Worm (Caenorhabditis elegans) whole organism, L3 larva: ENCODE measurements around the gene amt-3.
A peak's percentile ranks its signal among the peaks of the same experiment; 100 is the strongest.

Experiments used
- R02D3.7 ChIP-seq: fragments of 150-350 bp; optimal IDR thresholded peaks from 2 replicates; lab custom pipeline; 2014; ENCODE audit warnings: missing biosample characterization, missing genetic modification characterization
- aly-2 ChIP-seq: fragments of 150-350 bp; optimal IDR thresholded peaks from 2 replicates; lab custom pipeline; 2014; ENCODE audit warnings: missing biosample characterization, missing genetic modification characterization
- ama-1 ChIP-seq: fragments of 150-350 bp; optimal IDR thresholded peaks from 2 replicates; lab custom pipeline; 2018
- ceh-16 ChIP-seq: sonication (generic microtip); optimal IDR thresholded peaks from 2 replicates; lab custom pipeline; 2017; ENCODE audit warnings: missing biosample characterization, missing genetic modification characterization
- ceh-28 ChIP-seq: fragments of 150-350 bp; optimal IDR thresholded peaks from 2 replicates; lab custom pipeline; 2014; ENCODE audit warnings: missing biosample characterization, missing genetic modification reagents, missing genetic modification characterization
- ceh-82 ChIP-seq: fragments of 150-350 bp; optimal IDR thresholded peaks from 2 replicates; lab custom pipeline; 2014; ENCODE audit warnings: missing biosample characterization, missing genetic modification characterization
- ceh-9 ChIP-seq: sonication (generic microtip); optimal IDR thresholded peaks from 2 replicates; lab custom pipeline; 2018; ENCODE audit warnings: missing biosample characterization, missing genetic modification characterization
- daf-12 ChIP-seq: fragments of 150-350 bp; optimal IDR thresholded peaks from 2 replicates; lab custom pipeline; 2014; ENCODE audit warnings: missing biosample characterization, missing genetic modification reagents, missing genetic modification characterization
- egl-5 ChIP-seq: fragments of 150-350 bp; optimal IDR thresholded peaks from 2 replicates; lab custom pipeline; 2017; ENCODE audit warnings: missing biosample characterization, missing genetic modification reagents, missing genetic modification characterization, inconsistent platforms
- elt-1 ChIP-seq: fragments of 150-350 bp; optimal IDR thresholded peaks from 2 replicates; lab custom pipeline; 2014; ENCODE audit warnings: missing biosample characterization, missing genetic modification characterization
- elt-2 ChIP-seq: sonication (generic microtip); optimal IDR thresholded peaks from 2 replicates; lab custom pipeline; 2016; ENCODE audit warnings: missing genetic modification reagents, mild to moderate bottlenecking, missing genetic modification characterization, missing compliant biosample characterization
- elt-3 ChIP-seq, 3 experiments: fragments of 150-350 bp in 1 of 3; sonication (generic microtip) in 2 of 3; optimal IDR thresholded peaks; 2 replicates in 2 of 3; 4 replicates in 1 of 3; lab custom pipeline; 2014 to 2017; ENCODE audit warnings: missing biosample characterization in 3 of 3, missing genetic modification characterization in 3 of 3
- eor-1 ChIP-seq, 2 experiments: fragments of 150-350 bp; optimal IDR thresholded peaks; 2 replicates each; lab custom pipeline; 2014 to 2018; ENCODE audit warnings: missing biosample characterization in 2 of 2, missing genetic modification characterization in 2 of 2
- fos-1 ChIP-seq: fragments of 150-350 bp; optimal IDR thresholded peaks from 2 replicates; lab custom pipeline; 2014; ENCODE audit warnings: missing biosample characterization, missing genetic modification characterization
- hmg-11 ChIP-seq: sonication (generic microtip); optimal IDR thresholded peaks from 2 replicates; lab custom pipeline; 2016; ENCODE audit warnings: missing genetic modification characterization, missing compliant biosample characterization
- lin-15B ChIP-seq: fragments of 150-350 bp; optimal IDR thresholded peaks from 2 replicates; lab custom pipeline; 2014; ENCODE audit warnings: missing biosample characterization, missing genetic modification characterization
- lin-39 ChIP-seq: fragments of 150-350 bp; optimal IDR thresholded peaks from 2 replicates; lab custom pipeline; 2018; ENCODE audit warnings: missing biosample characterization, missing genetic modification reagents, missing genetic modification characterization
- lsy-12 ChIP-seq: sonication (generic microtip); optimal IDR thresholded peaks from 2 replicates; lab custom pipeline; 2016; ENCODE audit warnings: mild to moderate bottlenecking, missing genetic modification characterization, missing compliant biosample characterization
- nfya-1 ChIP-seq: sonication (generic microtip); optimal IDR thresholded peaks from 2 replicates; lab custom pipeline; 2017; ENCODE audit warnings: missing genetic modification characterization, mild to moderate bottlenecking, missing compliant biosample characterization, antibody characterized with exemption, moderate library complexity; ENCODE audit not compliant: insufficient read depth
- nhr-11 ChIP-seq: fragments of 150-350 bp; optimal IDR thresholded peaks from 2 replicates; lab custom pipeline; 2014; ENCODE audit warnings: missing biosample characterization, missing genetic modification characterization
- nhr-12 ChIP-seq: fragments of 150-350 bp; optimal IDR thresholded peaks from 2 replicates; lab custom pipeline; 2014; ENCODE audit warnings: missing biosample characterization, missing genetic modification characterization
- nhr-23 ChIP-seq: fragments of 150-350 bp; optimal IDR thresholded peaks from 2 replicates; lab custom pipeline; 2014; ENCODE audit warnings: missing biosample characterization, missing genetic modification reagents, missing genetic modification characterization
- nhr-25 ChIP-seq: sonication (generic microtip); optimal IDR thresholded peaks from 2 replicates; lab custom pipeline; 2017; ENCODE audit warnings: missing biosample characterization, missing genetic modification characterization
- nhr-28 ChIP-seq: fragments of 150-350 bp; optimal IDR thresholded peaks from 2 replicates; lab custom pipeline; 2014; ENCODE audit warnings: missing biosample characterization, missing genetic modification characterization
- nhr-43 ChIP-seq: sonication (generic microtip); optimal IDR thresholded peaks from 2 replicates; lab custom pipeline; 2016; ENCODE audit warnings: mild to moderate bottlenecking, missing genetic modification characterization, missing compliant biosample characterization; ENCODE audit not compliant: poor library complexity, severe bottlenecking
- nhr-76 ChIP-seq: fragments of 150-350 bp; sonication (generic microtip); optimal IDR thresholded peaks from 5 replicates; lab custom pipeline; 2014; ENCODE audit warnings: missing biosample characterization, missing genetic modification characterization
- pha-4 ChIP-seq: fragments of 150-350 bp; optimal IDR thresholded peaks from 2 replicates; lab custom pipeline; 2014; ENCODE audit warnings: missing biosample characterization, missing genetic modification reagents, missing genetic modification characterization
- pqm-1 ChIP-seq: fragments of 150-350 bp; optimal IDR thresholded peaks from 2 replicates; lab custom pipeline; 2017; ENCODE audit warnings: missing biosample characterization, missing genetic modification characterization, inconsistent platforms
- sea-2 ChIP-seq: fragments of 150-350 bp; sonication (generic microtip); optimal IDR thresholded peaks from 4 replicates; lab custom pipeline; 2014; ENCODE audit warnings: missing biosample characterization, missing genetic modification reagents, missing genetic modification characterization
- skn-1 ChIP-seq: fragments of 150-350 bp; optimal IDR thresholded peaks from 2 replicates; lab custom pipeline; 2014; ENCODE audit warnings: missing biosample characterization, missing genetic modification characterization
- snpc-4 ChIP-seq: fragments of 150-350 bp; optimal IDR thresholded peaks from 2 replicates; lab custom pipeline; 2014; ENCODE audit warnings: missing biosample characterization, missing genetic modification characterization
- tbx-2 ChIP-seq: sonication (generic microtip); optimal IDR thresholded peaks from 2 replicates; lab custom pipeline; 2016; ENCODE audit warnings: mild to moderate bottlenecking, missing genetic modification characterization, missing compliant biosample characterization
- unc-62 ChIP-seq: fragments of 150-350 bp; sonication (generic microtip); optimal IDR thresholded peaks from 4 replicates; lab custom pipeline; 2014; ENCODE audit warnings: missing biosample characterization, missing genetic modification reagents, missing genetic modification characterization
- zag-1 ChIP-seq: fragments of 150-350 bp; optimal IDR thresholded peaks from 2 replicates; lab custom pipeline; 2014; ENCODE audit warnings: missing biosample characterization, missing genetic modification characterization
- ztf-11 ChIP-seq: fragments of 150-350 bp; optimal IDR thresholded peaks from 2 replicates; lab custom pipeline; 2014; ENCODE audit warnings: missing biosample characterization, missing genetic modification characterization
- ztf-4 ChIP-seq: fragments of 150-350 bp; optimal IDR thresholded peaks from 2 replicates; lab custom pipeline; 2014; ENCODE audit warnings: missing biosample characterization, missing genetic modification characterization

The amt-3 gene

DNA sequence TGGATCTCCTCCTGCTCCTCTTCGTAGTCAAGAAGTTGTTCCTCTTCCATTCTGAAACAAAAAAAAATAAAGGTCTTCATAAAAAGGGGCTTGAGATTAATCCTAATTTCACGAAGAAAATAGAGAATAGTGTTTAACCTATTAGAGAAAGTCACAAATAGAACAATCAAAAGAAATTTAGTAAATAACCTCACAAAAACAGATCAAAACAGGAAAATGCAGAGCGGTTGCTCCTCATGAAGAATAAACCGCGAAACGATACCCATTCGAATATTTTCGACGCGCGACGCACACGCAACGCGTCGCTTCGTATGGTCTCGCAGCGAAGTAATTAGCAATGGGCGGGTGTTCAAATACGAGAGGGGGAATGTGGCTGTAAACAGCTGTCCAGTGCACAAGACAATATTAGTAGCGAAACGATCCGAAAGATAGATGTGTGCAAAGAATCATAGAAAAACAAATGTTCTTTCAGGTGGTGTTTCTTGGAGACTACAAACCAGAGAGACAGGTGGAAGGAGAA is 40.1 kb downstream of the amt-3 start, which contains the start of gene hel-1:
Gene hel-1 (minus strand): TSS at position 51 of the 520 bp plus-strand sequence.
- TF ChIP-seq nhr-25 (tag; lab: Kevin White, UChicago) (peak; percentile 86), R02D3.7 (tag; lab: Kevin White, UChicago) (peak; percentile 62), skn-1 (tag; lab: Kevin White, UChicago) (peak; percentile 25), pha-4 (peak; percentile 96), daf-12 (no peak), nhr-23 (tag; lab: Kevin White, UChicago) (peak; percentile 77), ama-1 (lab: Kevin White, UChicago) (peak; percentile 43), lin-15B (tag; lab: Kevin White, UChicago) (peak; percentile 90), ceh-9 (tag; lab: Kevin White, UChicago) (no peak), ceh-28 (tag; lab: Kevin White, UChicago) (peak; percentile 24), lin-39 (tag; lab: Kevin White, UChicago) (peak; percentile 100), ztf-11 (tag; lab: Kevin White, UChicago) (no peak), aly-2 (tag; lab: Kevin White, UChicago) (no peak), eor-1 (tag; optimal IDR thresholded peaks at IDR 0.05; lab: Kevin White, UChicago) (no peak), nfya-1 (tag; lab: Kevin White, UChicago) (peak; percentile 92), egl-5 (tag; lab: Kevin White, UChicago) (peak; percentile 99), pqm-1 (peak; percentile 8), nhr-12 (tag; lab: Kevin White, UChicago) (no peak), elt-1 (tag; lab: Kevin White, UChicago) (no peak), snpc-4 (tag; lab: Kevin White, UChicago) (peak; percentile 42), elt-2 (tag; lab: Kevin White, UChicago) (peak; percentile 42)
- TF ChIP-seq, all 47 proteins: peak for 14

- TF ChIP-seq elt-2 (tag; lab: Kevin White, UChicago), result no peak
- TF ChIP-seq snpc-4 (tag; lab: Kevin White, UChicago), result no peak
- no peak for TF ChIP-seq elt-3 (tag; optimal IDR thresholded peaks at IDR 0.05; lab: Kevin White, UChicago)
- TF ChIP-seq ceh-9 (tag; lab: Kevin White, UChicago), result no peak
- no peak for TF ChIP-seq ztf-4 (tag; lab: Kevin White, UChicago)
- no peak for TF ChIP-seq R02D3.7 (tag; lab: Kevin White, UChicago)
- TF ChIP-seq sea-2, result no peak
- no peak for TF ChIP-seq ceh-82 (tag; lab: Kevin White, UChicago)
- no peak for TF ChIP-seq pha-4
- no peak for TF ChIP-seq ztf-11 (tag; lab: Kevin White, UChicago)
- no peak for TF ChIP-seq lin-39 (tag; lab: Kevin White, UChicago)
- no peak for TF ChIP-seq pqm-1
These were observed 41.5 kb downstream of the amt-3 start for ce11 chrII:8327450-8327849.

DNA sequence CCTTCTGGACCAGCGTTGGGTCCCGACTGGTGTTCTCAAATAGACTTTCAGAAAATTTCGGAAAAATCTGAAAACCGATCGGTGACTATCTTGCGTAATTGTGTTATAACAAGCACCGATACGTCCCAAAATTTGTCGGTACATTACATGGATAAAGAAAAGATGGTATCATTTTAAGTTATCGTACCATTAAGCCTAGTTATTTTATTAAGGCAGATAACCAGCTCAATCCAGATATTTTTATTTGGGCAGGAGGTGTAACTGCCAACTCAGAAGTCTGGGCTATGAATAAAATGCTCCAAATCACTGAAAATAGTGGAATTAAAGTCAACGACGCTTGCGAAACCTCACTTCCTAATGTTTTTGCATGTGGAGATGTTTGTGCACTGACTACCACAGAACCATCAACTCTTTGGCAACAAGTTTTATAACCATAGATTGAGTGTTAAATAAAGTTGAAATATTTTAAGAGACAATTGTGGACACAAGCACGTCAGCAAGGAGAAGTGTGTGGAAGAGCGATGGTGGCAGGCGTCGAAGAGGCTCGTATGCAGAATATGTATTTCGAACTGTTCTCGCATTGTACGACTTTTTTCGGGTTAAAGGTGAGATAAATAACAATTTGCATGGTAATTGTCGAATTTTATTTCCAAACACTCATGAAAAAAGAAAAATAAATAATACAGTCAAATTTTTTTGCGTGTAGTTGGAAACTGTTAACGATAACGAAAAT is 42.6 kb downstream of the amt-3 start:
- TF ChIP-seq nhr-76 (tag; lab: Kevin White, UChicago), result no peak
- TF ChIP-seq fos-1 (tag; lab: Kevin White, UChicago), result no peak
- TF ChIP-seq sea-2, result no peak
- TF ChIP-seq ceh-9 (tag; lab: Kevin White, UChicago), result no peak
- no peak for TF ChIP-seq hmg-11 (tag; lab: Kevin White, UChicago)
- no peak for TF ChIP-seq nhr-23 (tag; lab: Kevin White, UChicago)
- TF ChIP-seq nhr-28 (tag; lab: Kevin White, UChicago), result no peak
- TF ChIP-seq ztf-4 (tag; lab: Kevin White, UChicago), result no peak
- no peak for TF ChIP-seq daf-12
- TF ChIP-seq ceh-16 (tag; lab: Kevin White, UChicago), result no peak
- no peak for TF ChIP-seq tbx-2 (tag; lab: Kevin White, UChicago)
- no peak for TF ChIP-seq nfya-1 (tag; lab: Kevin White, UChicago)
- no peak for TF ChIP-seq nhr-12 (tag; lab: Kevin White, UChicago)
- no peak for TF ChIP-seq zag-1
- no peak for TF ChIP-seq egl-5 (tag; lab: Kevin White, UChicago)
- TF ChIP-seq nhr-11, result no peak
- TF ChIP-seq, all 47 proteins: peak for 0

DNA sequence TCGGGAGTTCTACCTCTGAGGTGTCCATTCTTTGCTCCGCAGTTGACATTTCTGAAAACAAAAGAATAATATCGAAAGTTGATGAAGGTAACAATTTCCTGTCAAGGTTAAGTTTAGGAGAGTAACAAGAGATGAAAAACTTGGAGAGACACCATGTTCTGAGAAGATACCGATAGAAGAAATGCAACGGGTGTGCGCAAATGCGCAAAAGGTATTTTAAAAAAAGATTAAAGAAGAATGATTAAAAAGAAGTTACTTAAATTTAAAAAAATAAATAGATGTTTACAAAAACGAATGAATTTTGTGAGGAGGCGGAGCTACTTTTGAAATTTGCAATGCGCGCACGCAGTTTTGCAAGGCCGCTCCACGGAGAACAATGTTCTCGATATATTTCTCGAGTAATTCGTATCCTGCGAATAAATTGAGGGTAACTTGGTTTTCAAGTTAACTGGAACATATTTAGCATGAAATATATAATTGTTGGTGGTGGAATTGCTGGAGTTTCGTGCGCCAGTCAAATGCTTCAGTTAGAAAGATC is 43.9 kb downstream of the amt-3 start, which contains the start of the genes ran-3 and C26D10.3:
Gene ran-3 (minus strand): TSS at position 51 of the 538 bp plus-strand sequence.
Gene C26D10.3 (plus strand): TSS at position 385 of the 538 bp plus-strand sequence.
- no peak for TF ChIP-seq ceh-9 (tag; lab: Kevin White, UChicago)
- TF ChIP-seq nfya-1 (tag; lab: Kevin White, UChicago), result peak; percentile 31
- no peak for TF ChIP-seq unc-62
- peak; percentile 95 for TF ChIP-seq pha-4
- TF ChIP-seq hmg-11 (tag; lab: Kevin White, UChicago), result peak; percentile 32
- TF ChIP-seq lsy-12, result no peak
- TF ChIP-seq nhr-43 (tag; lab: Kevin White, UChicago), result peak; percentile 37
- peak; percentile 17 for TF ChIP-seq lin-39 (tag; lab: Kevin White, UChicago)
- no peak for TF ChIP-seq ceh-82 (tag; lab: Kevin White, UChicago)
- no peak for TF ChIP-seq fos-1 (tag; lab: Kevin White, UChicago)
- TF ChIP-seq skn-1 (tag; lab: Kevin White, UChicago), result no peak
- peak; percentile 36 for TF ChIP-seq nhr-23 (tag; lab: Kevin White, UChicago)
